Fruit fly (Drosophila melanogaster): Measurements from ENCODE around the gene CG6908.

CG6908 gene

DNA sequence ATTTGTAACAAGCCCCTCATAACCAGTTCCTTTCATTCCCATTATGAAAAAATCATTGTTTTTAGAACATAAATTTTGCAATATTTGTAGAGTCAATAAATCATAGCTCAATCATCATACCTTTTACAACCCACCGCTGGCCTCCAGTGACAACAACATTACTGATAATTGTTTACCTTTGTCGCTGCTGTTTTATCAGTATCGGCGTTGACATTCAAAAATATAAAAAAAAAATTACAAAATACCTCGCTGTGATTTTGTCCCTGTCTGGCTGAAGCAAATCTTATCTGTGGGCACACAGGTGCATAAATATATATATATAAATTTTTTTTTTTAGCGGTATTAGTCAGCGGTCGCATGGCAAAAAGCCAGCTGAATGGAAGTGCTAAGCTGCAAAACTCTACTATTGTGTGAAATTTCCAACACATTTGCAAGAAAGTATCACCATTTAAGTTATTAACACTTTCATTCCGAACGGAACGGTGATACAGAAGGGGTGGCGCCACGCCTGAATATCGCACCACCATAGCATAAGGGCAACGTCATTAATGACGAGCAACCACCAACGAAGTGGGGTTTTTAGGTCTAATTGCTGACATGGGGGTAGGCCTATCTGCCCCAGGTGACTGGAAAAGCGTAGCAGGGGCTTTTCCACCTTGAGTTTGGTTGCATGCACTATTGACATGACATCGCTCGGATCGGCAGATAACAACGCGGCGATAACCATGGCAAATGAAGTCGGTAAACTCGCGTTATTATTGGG is 23.7 kb downstream of the CG6908 start (continued):
- TF ChIP-seq unpg (GFP tag; optimal IDR thresholded peaks at IDR 0.05) (peak; percentile 4), Hr78 (GFP tag; optimal IDR thresholded peaks at IDR 0.05) (peak in 1 of 2 experiments; percentile 63), Usf (GFP tag; optimal IDR thresholded peaks at IDR 0.05) (no peak), CG32772 (GFP tag; IDR thresholded peaks at IDR 0.05) (no peak), CG15514 (GFP tag; optimal IDR thresholded peaks at IDR 0.05) (peak; percentile 38), sens (GFP tag) (peak; percentile 65)

DNA sequence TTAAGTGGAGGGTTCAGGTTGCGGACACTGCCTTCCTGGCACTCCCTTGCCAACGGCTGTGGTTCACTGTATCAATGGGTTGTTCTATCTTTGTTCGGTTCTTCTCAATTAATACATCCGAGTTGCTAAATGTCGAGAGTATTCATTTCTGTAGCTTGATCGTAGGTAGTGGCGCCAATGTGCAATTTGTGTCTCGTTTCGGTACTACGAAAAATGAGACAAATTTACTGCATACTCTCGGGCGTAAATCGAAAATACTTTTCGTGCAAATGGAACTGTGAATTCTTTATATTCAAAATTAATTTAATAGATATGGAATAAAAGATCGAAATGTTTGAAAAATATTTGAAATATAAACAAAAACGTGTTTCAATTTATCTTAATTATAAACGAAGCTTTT is 24.3 kb downstream of the CG6908 start:
- TF ChIP-seq Med (GFP tag) (peak; percentile 72), eve (GFP tag; optimal IDR thresholded peaks at IDR 0.05) (no peak), ase (GFP tag; IDR thresholded peaks at IDR 0.05) (0 out of 3 replicates have a peak, but pooled peaks have one; percentile 8), CTCF (GFP tag; optimal IDR thresholded peaks at IDR 0.05) (peak; percentile 97), CG17361 (GFP tag; IDR thresholded peaks at IDR 0.05) (0 out of 3 replicates have a peak, but pooled peaks have one; percentile 9), CG2199 (GFP tag; IDR thresholded peaks at IDR 0.05) (0 out of 3 replicates have a peak, but pooled peaks have one; percentile 35), NFAT (GFP tag; IDR thresholded peaks at IDR 0.05) (no peak), Rfx (GFP tag; IDR thresholded peaks at IDR 0.05) (0 out of 2 replicates have a peak, but pooled peaks have one; percentile 5), CG2116 (GFP tag; optimal IDR thresholded peaks at IDR 0.05) (peak; percentile 4), croc (GFP tag; conservative IDR thresholded peaks at IDR 0.05) (no peak), ken (GFP tag; IDR thresholded peaks at IDR 0.05) (no peak), otp (GFP tag; IDR thresholded peaks at IDR 0.05) (no peak), btn (GFP tag; optimal IDR thresholded peaks at IDR 0.05) (no peak), CG8290 (GFP tag; optimal IDR thresholded peaks at IDR 0.05) (no peak), CG8290 (tag; optimal IDR thresholded peaks at IDR 0.05) (peak in 1 of 2 experiments; percentile 11), chinmo (GFP tag; IDR thresholded peaks at IDR 0.05; ENCODE audit: partially characterized antibody) (peak; percentile 76; the same call in 1 of the 4 replicates), ci (GFP tag; IDR thresholded peaks at IDR 0.05) (0 out of 3 replicates have a peak, but pooled peaks have one; percentile 21), CG13287 (GFP tag; IDR thresholded peaks at IDR 0.05; ENCODE audit: partially characterized antibody) (peak; percentile 16; the same call in 1 of the 2 replicates), mld (GFP tag; IDR thresholded peaks at IDR 0.05; ENCODE audit: partially characterized antibody) (no peak), pan (optimal IDR thresholded peaks at IDR 0.05) (no peak), pan (GFP tag; optimal IDR thresholded peaks at IDR 0.05 in 1 of 2, IDR thresholded peaks at IDR 0.05 in 1 of 2) (peak in 1 of 2 experiments; percentile 27), Opbp (GFP tag; IDR thresholded peaks at IDR 0.05; ENCODE audit: partially characterized antibody) (peak; percentile 36; the same call in 1 of the 3 replicates), stwl (tag; optimal IDR thresholded peaks at IDR 0.05) (peak; percentile 35), CG3995 (GFP tag; optimal IDR thresholded peaks at IDR 0.05) (peak; percentile 17), CG2712 (tag; optimal IDR thresholded peaks at IDR 0.05) (peak; percentile 13), Lhr (GFP tag; optimal IDR thresholded peaks at IDR 0.05) (peak; percentile 26)

DNA sequence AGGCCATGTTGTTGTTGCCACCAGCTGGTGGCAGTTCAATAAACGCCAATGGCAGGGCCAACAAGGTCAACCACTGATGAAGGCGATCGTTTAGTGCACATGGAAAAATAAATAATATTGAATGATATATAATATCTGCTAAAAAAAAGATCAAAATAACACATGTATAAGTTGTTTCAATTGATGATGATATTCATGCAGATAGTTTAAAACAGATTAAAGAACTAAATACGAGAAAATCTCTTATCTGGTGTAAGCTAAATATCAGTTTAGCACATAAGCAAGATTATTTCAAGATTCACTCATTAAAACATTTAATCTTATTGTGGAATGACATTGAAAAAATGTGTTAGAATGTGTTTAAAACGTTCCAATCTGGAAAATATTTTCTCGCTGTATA is 26.4 kb downstream of the CG6908 start:
- TF ChIP-seq seq (GFP tag; IDR thresholded peaks at IDR 0.05) (no peak), CG3281 (GFP tag; optimal IDR thresholded peaks at IDR 0.05) (no peak), D (optimal IDR thresholded peaks at IDR 0.05) (no peak), D (GFP tag; optimal IDR thresholded peaks at IDR 0.05) (peak; percentile 1), Lpt (GFP tag; optimal IDR thresholded peaks at IDR 0.05) (no peak), rib (GFP tag; IDR thresholded peaks at IDR 0.05) (no peak), pzg (GFP tag; optimal IDR thresholded peaks at IDR 0.05) (no peak), ash1 (GFP tag; optimal IDR thresholded peaks at IDR 0.05) (no peak), CG17829 (tag; optimal IDR thresholded peaks at IDR 0.05) (peak; percentile 47), zfh1 (GFP tag; IDR thresholded peaks at IDR 0.05) (no peak), CG3847 (GFP tag; IDR thresholded peaks at IDR 0.05) (no peak), chinmo (GFP tag; IDR thresholded peaks at IDR 0.05; ENCODE audit: partially characterized antibody) (no peak; the same call in 3 of the 4 replicates), CG16863 (GFP tag; optimal IDR thresholded peaks at IDR 0.05) (no peak), slp2 (GFP tag; optimal IDR thresholded peaks at IDR 0.05) (no peak), peb (GFP tag; IDR thresholded peaks at IDR 0.05) (no peak), pum (GFP tag; optimal IDR thresholded peaks at IDR 0.05) (no peak), CG6654 (GFP tag; optimal IDR thresholded peaks at IDR 0.05) (no peak), CG2199 (GFP tag; IDR thresholded peaks at IDR 0.05) (no peak), CG15479 (GFP tag; optimal IDR thresholded peaks at IDR 0.05) (no peak), Xrp1 (GFP tag; IDR thresholded peaks at IDR 0.05) (no peak)
